Fruit fly (Drosophila melanogaster): ENCODE data around the gene CG32264.

Gene CG32264

DNA sequence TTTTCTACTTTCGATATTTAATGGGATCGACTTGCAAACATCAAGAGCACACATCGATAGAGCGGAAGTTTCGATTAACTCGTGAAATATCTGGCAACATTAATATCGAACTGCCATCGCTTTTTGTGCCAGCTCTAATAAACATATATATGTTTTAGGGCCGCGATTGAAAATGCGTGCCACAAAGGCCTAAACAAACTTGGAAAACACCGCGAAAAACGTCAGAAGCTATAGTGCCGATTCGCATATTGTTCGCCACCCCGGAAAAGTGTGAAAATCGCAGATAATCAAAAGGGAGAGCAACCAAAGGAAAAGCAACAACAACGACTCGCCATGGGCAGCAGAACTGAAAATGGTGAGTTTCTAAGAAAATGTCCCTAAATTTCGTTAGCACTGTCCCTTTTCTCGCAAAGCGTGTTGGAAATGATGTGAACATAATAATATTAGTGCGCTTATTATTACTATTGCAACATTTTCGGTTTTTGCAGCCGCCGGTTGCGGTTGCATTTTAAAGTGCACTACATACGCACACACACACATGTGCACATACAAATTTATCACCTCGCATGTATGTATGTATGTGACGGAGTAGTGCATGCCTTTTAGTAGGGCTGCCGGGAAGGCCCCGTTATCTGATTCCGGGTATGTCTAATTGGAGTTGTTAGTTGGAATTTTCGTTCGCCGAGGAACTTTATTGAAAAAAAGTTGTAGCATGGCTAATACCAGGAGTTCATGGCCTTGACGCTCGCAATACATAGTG lies 12.5 kb upstream of the CG32264 start, which contains the start of gene enc (continued):
- TF ChIP-seq dan (GFP tag; IDR thresholded peaks at IDR 0.05) (no peak), gcm2 (GFP tag; optimal IDR thresholded peaks at IDR 0.05) (no peak), Optix (GFP tag; IDR thresholded peaks at IDR 0.05) (no peak), ash1 (GFP tag; optimal IDR thresholded peaks at IDR 0.05) (no peak), sr (GFP tag; IDR thresholded peaks at IDR 0.05) (no peak), inv (GFP tag; IDR thresholded peaks at IDR 0.05; ENCODE audit: partially characterized antibody) (peak; percentile 95), CG31388 (GFP tag; optimal IDR thresholded peaks at IDR 0.05) (no peak), salm (tag; optimal IDR thresholded peaks at IDR 0.05) (no peak), CG32532 (GFP tag; IDR thresholded peaks at IDR 0.05) (peak; percentile 30; the same call in 1 of the 2 replicates), CG4424 (GFP tag; optimal IDR thresholded peaks at IDR 0.05) (no peak), bsh (GFP tag; optimal IDR thresholded peaks at IDR 0.05) (no peak), CG13296 (GFP tag; optimal IDR thresholded peaks at IDR 0.05) (no peak), CG11560 (tag; IDR thresholded peaks at IDR 0.05) (no peak), CG34422 (GFP tag; IDR thresholded peaks at IDR 0.05) (peak; percentile 29; the same call in 1 of the 3 replicates), CG6854 (GFP tag; optimal IDR thresholded peaks at IDR 0.05) (no peak), Dfd (GFP tag; optimal IDR thresholded peaks at IDR 0.05) (no peak), Oli (tag; optimal IDR thresholded peaks at IDR 0.05) (no peak), CG6654 (GFP tag; optimal IDR thresholded peaks at IDR 0.05) (no peak), Vsx1 (GFP tag; optimal IDR thresholded peaks at IDR 0.05) (no peak), CG14441 (GFP tag; IDR thresholded peaks at IDR 0.05) (no peak), wek (GFP tag; optimal IDR thresholded peaks at IDR 0.05) (no peak), pan (optimal IDR thresholded peaks at IDR 0.05) (no peak), pan (GFP tag; optimal IDR thresholded peaks at IDR 0.05 in 1 of 2, IDR thresholded peaks at IDR 0.05 in 1 of 2) (no peak), gro (GFP tag; optimal IDR thresholded peaks at IDR 0.05) (peak; percentile 2), ara (GFP tag; IDR thresholded peaks at IDR 0.05) (no peak), ham (GFP tag; IDR thresholded peaks at IDR 0.05) (no peak), CG10543 (GFP tag; optimal IDR thresholded peaks at IDR 0.05) (no peak), CG14050 (GFP tag; IDR thresholded peaks at IDR 0.05) (no peak), gt (GFP tag; IDR thresholded peaks at IDR 0.05) (no peak), CG18599 (GFP tag; optimal IDR thresholded peaks at IDR 0.05) (no peak), CG18619 (GFP tag; optimal IDR thresholded peaks at IDR 0.05) (no peak), CG8359 (GFP tag; optimal IDR thresholded peaks at IDR 0.05; ENCODE audit: borderline replicate concordance) (no peak), H15 (GFP tag; IDR thresholded peaks at IDR 0.05) (no peak), disco-r (GFP tag; optimal IDR thresholded peaks at IDR 0.05) (no peak), cwo (GFP tag; optimal IDR thresholded peaks at IDR 0.05) (no peak), CG10462 (GFP tag; optimal IDR thresholded peaks at IDR 0.05) (no peak), ftz-f1 (GFP tag; optimal IDR thresholded peaks at IDR 0.05) (no peak), CG13775 (GFP tag; optimal IDR thresholded peaks at IDR 0.05) (no peak), Spps (tag; optimal IDR thresholded peaks at IDR 0.05) (no peak), ind (GFP tag; optimal IDR thresholded peaks at IDR 0.05) (no peak), kni (GFP tag; optimal IDR thresholded peaks at IDR 0.05) (peak; percentile 47), CG16813 (GFP tag; IDR thresholded peaks at IDR 0.05; ENCODE audit: partially characterized antibody) (peak; percentile 95), CG2712 (tag; optimal IDR thresholded peaks at IDR 0.05) (peak; percentile 33), CG8089 (GFP tag; optimal IDR thresholded peaks at IDR 0.05) (no peak), knrl (GFP tag; IDR thresholded peaks at IDR 0.05; ENCODE audit: partially characterized antibody) (peak; percentile 96), Dip2 (GFP tag; IDR thresholded peaks at IDR 0.05) (no peak), dimm (GFP tag; IDR thresholded peaks at IDR 0.05) (no peak), ERR (GFP tag; optimal IDR thresholded peaks at IDR 0.05) (peak; percentile 21), CG2889 (GFP tag; IDR thresholded peaks at IDR 0.05) (no peak), HmgD (GFP tag; optimal IDR thresholded peaks at IDR 0.05) (no peak)
